Fruit fly (Drosophila melanogaster) whole organism, pupa: ENCODE results near the gene CG31296.

Experiments
- CG12605 ChIP-seq: fragments of 200-800 bp; sonication (Bioruptor generic); IDR thresholded peaks from 2 replicates; pipeline ENCODE4 v1.3.6; 2022; ENCODE audit warnings: missing biosample characterization, missing genetic modification characterization
- CG13204 ChIP-seq: fragments of 200-800 bp; sonication (Bioruptor generic); optimal IDR thresholded peaks from 2 replicates; lab custom pipeline; 2018; ENCODE audit warnings: missing biosample characterization, mild to moderate bottlenecking, missing genetic modification characterization, moderate library complexity
- CG15710 ChIP-seq: fragments of 200-800 bp; sonication (Bioruptor generic); optimal IDR thresholded peaks from 2 replicates; lab custom pipeline; 2018; ENCODE audit warnings: missing biosample characterization, mild to moderate bottlenecking, missing genetic modification characterization, moderate library complexity
- CG32121 ChIP-seq: fragments of 200-800 bp; sonication (Bioruptor generic); IDR thresholded peaks from 2 replicates; pipeline ENCODE4 v1.3.6; 2022; ENCODE audit warnings: missing biosample characterization, missing genetic modification characterization
- CG4496 ChIP-seq: fragments of 200-800 bp; sonication (Bioruptor generic); IDR thresholded peaks from 3 replicates; pipeline ENCODE4 v1.3.6; 2022; ENCODE audit warnings: missing biosample characterization, missing genetic modification characterization
- CG8301 ChIP-seq: fragments of 200-800 bp; sonication (Bioruptor generic); optimal IDR thresholded peaks from 2 replicates; lab custom pipeline; 2018; ENCODE audit warnings: missing biosample characterization, mild to moderate bottlenecking, missing genetic modification characterization
- D1 ChIP-seq: fragments of 200-800 bp; sonication (Bioruptor generic); optimal IDR thresholded peaks from 2 replicates; lab custom pipeline; 2018; ENCODE audit warnings: missing biosample characterization, mild to moderate bottlenecking, missing genetic modification characterization, moderate library complexity
- EcR ChIP-seq: fragments of 200-800 bp; sonication (Bioruptor generic); optimal IDR thresholded peaks from 3 replicates; lab custom pipeline; 2019; ENCODE audit warnings: missing biosample characterization, missing genetic modification characterization, mild to moderate bottlenecking, moderate library complexity, missing genetic modification reagents
- Snoo ChIP-seq: fragments of 200-800 bp; sonication (Bioruptor generic); optimal IDR thresholded peaks from 3 replicates; lab custom pipeline; 2017; ENCODE audit warnings: missing biosample characterization, mild to moderate bottlenecking, missing genetic modification characterization, inconsistent platforms
- fd96Ca ChIP-seq: fragments of 200-800 bp; sonication (Bioruptor generic); IDR thresholded peaks from 3 replicates; pipeline ENCODE4 v1.3.6; 2022; ENCODE audit warnings: missing biosample characterization, missing genetic modification characterization
- gl ChIP-seq: fragments of 200-800 bp; sonication (Bioruptor generic); optimal IDR thresholded peaks from 2 replicates; lab custom pipeline; 2018; ENCODE audit warnings: missing biosample characterization, mild to moderate bottlenecking, missing genetic modification characterization

DNA sequence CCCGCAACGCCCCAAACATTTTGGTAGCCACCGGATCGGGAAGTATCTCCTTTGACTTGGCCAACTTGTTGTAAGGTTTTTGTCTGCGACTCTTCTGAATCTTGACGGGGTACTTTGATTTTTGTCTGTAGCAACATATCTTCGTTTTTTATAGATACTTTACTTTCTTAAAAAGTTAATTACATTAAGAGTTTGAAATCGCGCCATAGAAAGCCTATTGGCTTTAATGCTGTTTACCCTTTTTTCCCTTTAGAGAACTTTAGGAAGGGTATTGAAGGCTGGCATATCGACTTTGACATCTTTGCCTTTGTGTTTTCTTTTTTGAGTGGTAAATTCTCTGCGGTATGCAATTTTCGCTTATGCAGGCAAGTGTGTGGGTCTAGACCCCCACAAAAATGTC is 35.1 kb upstream of the CG31296 start:
- TF ChIP-seq EcR (GFP tag; lab: Kevin White, UChicago): no peak
- TF ChIP-seq CG32121 (GFP tag; lab: Robert Waterston, UW): peak; percentile 67; the same call in 1 of the 2 replicates
- TF ChIP-seq D1 (tag; lab: Kevin White, UChicago): no peak
- TF ChIP-seq CG4496 (GFP tag; lab: Robert Waterston, UW): no peak
- peak; percentile 22 for TF ChIP-seq CG15710
- no peak for TF ChIP-seq CG13204
- peak; percentile 31 for TF ChIP-seq Snoo (tag; lab: Kevin White, UChicago)
- no peak for TF ChIP-seq gl (tag; lab: Kevin White, UChicago)
- TF ChIP-seq CG12605: peak; percentile 41; the same call in 1 of the 2 replicates
- TF ChIP-seq fd96Ca: peak; percentile 79
- TF ChIP-seq CG8301 (tag; lab: Kevin White, UChicago): peak; percentile 76
